Worm (Caenorhabditis elegans) whole organism, late embryonic: ENCODE results near the gene apn-1.
A peak's percentile ranks its signal among the peaks of the same experiment; 100 is the strongest.

ENCODE experiments used
- C08G9.2 ChIP-seq: sonication (generic microtip); optimal IDR thresholded peaks from 2 replicates; lab custom pipeline; 2016; ENCODE audit warnings: mild to moderate bottlenecking, missing genetic modification characterization, moderate library complexity, missing compliant biosample characterization
- C38D4.7 ChIP-seq: fragments of 200-800 bp; sonication (Bioruptor generic); optimal IDR thresholded peaks from 2 replicates; lab custom pipeline; 2018; ENCODE audit warnings: mild to moderate bottlenecking, missing genetic modification characterization, moderate library complexity, missing compliant biosample characterization
- K02D7.2 ChIP-seq: sonication (generic microtip); optimal IDR thresholded peaks from 2 replicates; lab custom pipeline; 2017; ENCODE audit warnings: mild to moderate bottlenecking, missing genetic modification characterization, missing compliant biosample characterization
- T23F11.4 ChIP-seq: fragments of 200-800 bp; sonication (Bioruptor generic); optimal IDR thresholded peaks from 2 replicates; lab custom pipeline; 2018; ENCODE audit warnings: mild to moderate bottlenecking, missing genetic modification characterization, missing compliant biosample characterization
- Y22D7AL.16 ChIP-seq: sonication (generic microtip); optimal IDR thresholded peaks from 2 replicates; lab custom pipeline; 2016; ENCODE audit warnings: missing genetic modification characterization, missing compliant biosample characterization
- ahr-1 ChIP-seq: sonication (generic microtip); optimal IDR thresholded peaks from 2 replicates; lab custom pipeline; 2016; ENCODE audit warnings: missing genetic modification characterization, missing compliant biosample characterization
- ama-1 ChIP-seq: fragments of 150-350 bp; optimal IDR thresholded peaks from 2 replicates; lab custom pipeline; 2014
- ceh-14 ChIP-seq: sonication (generic microtip); optimal IDR thresholded peaks from 2 replicates; lab custom pipeline; 2016; ENCODE audit warnings: missing genotype, missing genetic modification characterization, missing compliant biosample characterization
- ceh-18 ChIP-seq: sonication (generic microtip); optimal IDR thresholded peaks from 2 replicates; lab custom pipeline; 2016; ENCODE audit warnings: missing genetic modification characterization, missing compliant biosample characterization
- ceh-19 ChIP-seq: fragments of 200-800 bp; sonication (Bioruptor generic); optimal IDR thresholded peaks from 2 replicates; lab custom pipeline; 2018; ENCODE audit warnings: mild to moderate bottlenecking, missing genetic modification characterization, missing compliant biosample characterization
- ceh-2 ChIP-seq: sonication (generic microtip); optimal IDR thresholded peaks from 2 replicates; lab custom pipeline; 2016; ENCODE audit warnings: missing genotype, missing genetic modification characterization, missing compliant biosample characterization
- ceh-24 ChIP-seq: sonication (generic microtip); optimal IDR thresholded peaks from 2 replicates; lab custom pipeline; 2016; ENCODE audit warnings: mild to moderate bottlenecking, missing genetic modification characterization, missing compliant biosample characterization
- ceh-30 ChIP-seq: fragments of 150-350 bp; optimal IDR thresholded peaks from 2 replicates; lab custom pipeline; 2014; ENCODE audit warnings: missing biosample characterization, missing genetic modification characterization
- ceh-34 ChIP-seq: sonication (generic microtip); optimal IDR thresholded peaks from 2 replicates; lab custom pipeline; 2016; ENCODE audit warnings: mild to moderate bottlenecking, missing genetic modification characterization, missing compliant biosample characterization
- ceh-45 ChIP-seq: fragments of 200-800 bp; sonication (Bioruptor generic); IDR thresholded peaks from 2 replicates; pipeline ENCODE4 v1.3.6; 2022; ENCODE audit warnings: missing genetic modification reagents, missing genetic modification characterization, missing compliant biosample characterization
- ceh-48 ChIP-seq: sonication (generic microtip); optimal IDR thresholded peaks from 2 replicates; lab custom pipeline; 2016; ENCODE audit warnings: missing genetic modification characterization, inconsistent platforms, missing compliant biosample characterization
- ceh-6 ChIP-seq: fragments of 200-800 bp; sonication (Bioruptor generic); optimal IDR thresholded peaks from 2 replicates; lab custom pipeline; 2018; ENCODE audit warnings: mild to moderate bottlenecking, missing genetic modification characterization, missing compliant biosample characterization
- ceh-9 ChIP-seq: sonication (generic microtip); optimal IDR thresholded peaks from 2 replicates; lab custom pipeline; 2016; ENCODE audit warnings: mild to moderate bottlenecking, missing genetic modification characterization, inconsistent platforms, missing compliant biosample characterization
- che-1 ChIP-seq: sonication (generic microtip); optimal IDR thresholded peaks from 2 replicates; lab custom pipeline; 2016; ENCODE audit warnings: mild to moderate bottlenecking, missing genetic modification characterization, missing compliant biosample characterization
- dmd-4 ChIP-seq: sonication (generic microtip); optimal IDR thresholded peaks from 2 replicates; lab custom pipeline; 2016; ENCODE audit warnings: borderline replicate concordance, missing genetic modification characterization, missing compliant biosample characterization
- dve-1 ChIP-seq: sonication (generic microtip); optimal IDR thresholded peaks from 2 replicates; lab custom pipeline; 2017; ENCODE audit warnings: antibody characterized with exemption, mild to moderate bottlenecking, missing genetic modification characterization, missing compliant biosample characterization
- elt-2 ChIP-seq: sonication (generic microtip); optimal IDR thresholded peaks from 2 replicates; lab custom pipeline; 2016; ENCODE audit warnings: missing genetic modification reagents, missing genetic modification characterization, missing compliant biosample characterization
- eyg-1 ChIP-seq: sonication (generic microtip); optimal IDR thresholded peaks from 2 replicates; lab custom pipeline; 2016; ENCODE audit warnings: missing genotype, missing genetic modification characterization, missing compliant biosample characterization
- fkh-10 ChIP-seq: fragments of 150-350 bp; optimal IDR thresholded peaks from 2 replicates; lab custom pipeline; 2014; ENCODE audit warnings: missing biosample characterization, missing genetic modification reagents, missing genetic modification characterization
- fkh-6 ChIP-seq: sonication (generic microtip); optimal IDR thresholded peaks from 2 replicates; lab custom pipeline; 2016; ENCODE audit warnings: missing genetic modification characterization, missing compliant biosample characterization
- hlh-15 ChIP-seq: sonication (generic microtip); optimal IDR thresholded peaks from 2 replicates; lab custom pipeline; 2016; ENCODE audit warnings: missing genetic modification characterization, missing compliant biosample characterization
- hlh-30 ChIP-seq: sonication (generic microtip); optimal IDR thresholded peaks from 2 replicates; lab custom pipeline; 2017; ENCODE audit warnings: antibody characterized with exemption, missing genetic modification characterization, missing compliant biosample characterization; ENCODE audit not compliant: insufficient read depth
- hlh-6 ChIP-seq: sonication (generic microtip); optimal IDR thresholded peaks from 2 replicates; lab custom pipeline; 2016; ENCODE audit warnings: missing genotype, missing genetic modification characterization, missing compliant biosample characterization
- hlh-8 ChIP-seq: sonication (generic microtip); optimal IDR thresholded peaks from 2 replicates; lab custom pipeline; 2016; ENCODE audit warnings: missing genotype, missing genetic modification characterization, missing compliant biosample characterization
- lim-6 ChIP-seq: sonication (generic microtip); optimal IDR thresholded peaks from 2 replicates; lab custom pipeline; 2016; ENCODE audit warnings: missing genetic modification characterization, missing compliant biosample characterization
- lin-11 ChIP-seq: fragments of 200-800 bp; sonication (Bioruptor generic); optimal IDR thresholded peaks from 2 replicates; lab custom pipeline; 2018; ENCODE audit warnings: mild to moderate bottlenecking, missing genetic modification characterization, missing compliant biosample characterization
- mec-3 ChIP-seq: sonication (generic microtip); optimal IDR thresholded peaks from 2 replicates; lab custom pipeline; 2016; ENCODE audit warnings: borderline replicate concordance, missing genetic modification characterization, missing compliant biosample characterization
- nhr-11 ChIP-seq: fragments of 150-350 bp; optimal IDR thresholded peaks from 2 replicates; lab custom pipeline; 2014; ENCODE audit warnings: missing biosample characterization, missing genetic modification characterization
- nhr-232 ChIP-seq: sonication (generic microtip); optimal IDR thresholded peaks from 2 replicates; lab custom pipeline; 2016; ENCODE audit warnings: missing genetic modification characterization, missing compliant biosample characterization
- npax-4 ChIP-seq: sonication (generic microtip); optimal IDR thresholded peaks from 2 replicates; lab custom pipeline; 2016; ENCODE audit warnings: missing genetic modification characterization, missing compliant biosample characterization
- odd-2 ChIP-seq: sonication (generic microtip); optimal IDR thresholded peaks from 2 replicates; lab custom pipeline; 2017; ENCODE audit warnings: antibody characterized with exemption, mild to moderate bottlenecking, missing genetic modification characterization, missing compliant biosample characterization
- pat-9 ChIP-seq: fragments of 200-800 bp; sonication (Bioruptor generic); optimal IDR thresholded peaks from 2 replicates; lab custom pipeline; 2018; ENCODE audit warnings: mild to moderate bottlenecking, missing genetic modification characterization, moderate library complexity, missing compliant biosample characterization
- ref-2 ChIP-seq: sonication (generic microtip); optimal IDR thresholded peaks from 2 replicates; lab custom pipeline; 2016; ENCODE audit warnings: missing genetic modification characterization, missing compliant biosample characterization
- sdc-2 ChIP-seq: sonication (generic microtip); optimal IDR thresholded peaks from 2 replicates; lab custom pipeline; 2016; ENCODE audit warnings: missing genotype, missing genetic modification characterization, missing compliant biosample characterization
- sox-2 ChIP-seq: fragments of 200-800 bp; sonication (Bioruptor generic); IDR thresholded peaks from 2 replicates; pipeline ENCODE4 v1.3.6; 2022; ENCODE audit warnings: missing genetic modification reagents, missing genetic modification characterization, missing compliant biosample characterization
- sox-4 ChIP-seq: sonication (generic microtip); optimal IDR thresholded peaks from 2 replicates; lab custom pipeline; 2017; ENCODE audit warnings: mild to moderate bottlenecking, missing genetic modification characterization, inconsistent platforms, missing compliant biosample characterization
- syd-9 ChIP-seq: sonication (generic microtip); optimal IDR thresholded peaks from 2 replicates; lab custom pipeline; 2016; ENCODE audit warnings: mild to moderate bottlenecking, missing genetic modification characterization, moderate library complexity, missing compliant biosample characterization
- tbx-2 ChIP-seq: sonication (generic microtip); optimal IDR thresholded peaks from 2 replicates; lab custom pipeline; 2016; ENCODE audit warnings: missing genetic modification characterization, missing compliant biosample characterization
- unc-42 ChIP-seq: sonication (generic microtip); optimal IDR thresholded peaks from 2 replicates; lab custom pipeline; 2016; ENCODE audit warnings: missing genotype, missing genetic modification characterization, missing compliant biosample characterization
- unc-55 ChIP-seq: sonication (generic microtip); optimal IDR thresholded peaks from 2 replicates; lab custom pipeline; 2017; ENCODE audit warnings: missing biosample characterization, missing genetic modification reagents, missing genetic modification characterization
- zip-5 ChIP-seq: sonication (generic microtip); optimal IDR thresholded peaks from 2 replicates; lab custom pipeline; 2016; ENCODE audit warnings: missing genetic modification characterization, missing compliant biosample characterization

The apn-1 gene

DNA sequence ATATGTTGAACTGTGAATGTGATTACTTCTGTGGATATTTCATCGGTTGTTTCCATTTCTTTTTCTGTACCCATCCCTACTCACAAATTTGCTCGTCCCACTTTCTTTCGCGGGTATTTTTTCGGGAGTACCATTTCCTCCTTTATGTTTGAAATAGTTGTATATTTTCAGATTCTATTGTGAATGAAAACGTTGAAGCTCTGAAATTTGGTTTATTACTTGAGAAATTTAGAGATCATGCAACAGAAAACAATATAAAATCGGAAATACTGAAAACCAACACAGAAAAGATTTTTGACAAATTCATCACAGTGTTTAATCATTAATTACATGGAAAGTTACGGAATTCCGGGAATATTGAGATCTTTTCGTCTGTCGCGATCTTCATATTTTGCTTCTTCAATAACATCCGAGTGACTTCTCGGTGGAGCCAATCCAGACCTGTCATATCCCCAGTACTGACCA is 26.8 kb upstream of the apn-1 start:
- TF ChIP-seq fkh-6 (tag; lab: Kevin White, UChicago) (no peak), ceh-14 (tag; lab: Kevin White, UChicago) (no peak), ceh-18 (tag; lab: Kevin White, UChicago) (no peak), che-1 (tag; lab: Kevin White, UChicago) (no peak), ceh-19 (GFP tag; lab: Kevin White, UChicago) (no peak), ceh-9 (tag; lab: Kevin White, UChicago) (no peak), unc-55 (no peak), ceh-24 (no peak)

DNA sequence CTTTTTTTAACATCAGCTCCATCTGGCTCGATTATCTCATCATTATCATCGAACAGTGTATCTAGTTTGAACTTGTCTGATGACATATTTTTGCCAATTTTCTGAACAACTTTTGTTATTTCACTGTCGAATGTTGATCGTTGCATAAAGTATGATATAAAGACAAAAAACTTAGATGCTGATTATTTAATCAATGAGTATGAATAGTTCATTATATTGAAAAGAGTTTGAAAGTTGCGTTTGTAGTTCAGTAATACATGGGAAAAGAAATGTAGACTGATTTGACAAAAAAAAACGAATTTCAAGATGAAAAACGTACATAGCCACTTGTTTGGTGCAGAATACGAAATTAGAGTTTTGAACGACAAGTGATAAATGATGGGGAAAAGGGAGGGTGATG is 24.9 kb upstream of the apn-1 start, which contains the start of gene hda-2:
hda-2 (minus strand) TSS at position 101 of the 400 bp plus-strand sequence.
- TF ChIP-seq ama-1 (no peak), hlh-8 (tag; lab: Kevin White, UChicago) (no peak), sox-2 (no peak)

DNA sequence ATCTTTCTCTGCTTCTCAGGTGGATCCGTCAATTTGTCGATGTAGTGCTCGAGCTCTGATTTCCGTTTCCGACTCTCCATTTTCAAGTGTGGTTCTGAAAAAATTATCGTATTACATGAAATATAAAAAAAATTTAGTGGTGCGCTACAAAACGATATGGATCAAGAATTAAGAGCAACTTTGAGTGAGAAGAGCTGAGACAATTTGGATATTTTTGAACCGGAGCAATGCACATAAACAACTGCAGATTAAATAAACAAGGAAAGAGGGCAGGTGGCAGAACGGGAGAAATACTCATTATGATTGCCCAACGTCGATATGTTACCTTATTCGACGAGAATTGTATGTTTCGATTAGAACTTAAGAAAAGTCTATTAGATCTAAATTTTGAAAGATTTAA is 19.7 kb upstream of the apn-1 start, which contains the start of gene swsn-7:
swsn-7 (minus strand) TSS at position 101 of the 400 bp plus-strand sequence.
- TF ChIP-seq ceh-30 (tag; lab: Kevin White, UChicago) (no peak), dmd-4 (tag; lab: Kevin White, UChicago) (no peak), sox-4 (tag; lab: Kevin White, UChicago) (no peak), pat-9 (tag; lab: Kevin White, UChicago) (no peak), sdc-2 (tag; lab: Kevin White, UChicago) (no peak)

DNA sequence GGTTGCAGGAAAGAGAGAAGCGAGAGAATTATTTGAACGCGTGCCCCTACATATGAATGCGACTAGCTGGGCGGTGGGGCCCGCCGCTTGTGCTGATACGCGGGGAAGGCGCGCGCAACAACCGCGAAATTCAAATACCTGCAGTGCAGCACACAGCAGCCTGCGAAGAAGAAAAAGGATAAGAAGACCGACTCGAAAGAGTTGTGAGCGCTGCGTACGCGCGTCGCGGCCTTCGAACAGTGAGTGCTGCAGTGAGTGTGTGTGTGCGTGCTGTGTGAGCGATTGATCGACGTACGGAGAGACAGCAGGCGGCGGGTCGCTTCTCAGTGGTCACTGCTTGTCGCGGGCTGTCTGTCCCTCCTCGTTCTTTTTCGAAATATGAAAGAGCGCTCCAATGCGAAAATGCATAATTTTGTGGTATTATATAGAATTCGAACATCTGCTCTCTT is 19.1 kb upstream of the apn-1 start:
- TF ChIP-seq T23F11.4 (GFP tag; lab: Kevin White, UChicago) (peak; percentile 71), ceh-30 (tag; lab: Kevin White, UChicago) (no peak), elt-2 (tag; lab: Kevin White, UChicago) (peak; percentile 62), npax-4 (tag; lab: Kevin White, UChicago) (peak; percentile 14), fkh-10 (GFP tag; lab: Kevin White, UChicago) (no peak), ceh-24 (no peak), hlh-15 (tag; lab: Kevin White, UChicago) (no peak), che-1 (tag; lab: Kevin White, UChicago) (peak; percentile 52), K02D7.2 (tag; lab: Kevin White, UChicago) (no peak), eyg-1 (tag; lab: Kevin White, UChicago) (peak; percentile 39), Y22D7AL.16 (tag; lab: Kevin White, UChicago) (peak; percentile 34), zip-5 (tag; lab: Kevin White, UChicago) (no peak), ceh-6 (GFP tag; lab: Kevin White, UChicago) (peak; percentile 51), ceh-34 (peak; percentile 94), ceh-2 (tag; lab: Kevin White, UChicago) (peak; percentile 44), hlh-6 (tag; lab: Kevin White, UChicago) (peak; percentile 74), sdc-2 (tag; lab: Kevin White, UChicago) (peak; percentile 54), ceh-45 (GFP tag; lab: Robert Waterston, UW) (0 out of 2 replicates have a peak, but pooled peaks have one; percentile 23), dve-1 (tag; lab: Kevin White, UChicago) (peak; percentile 81), hlh-30 (tag; lab: Kevin White, UChicago) (peak; percentile 33), ceh-14 (tag; lab: Kevin White, UChicago) (no peak), nhr-11 (tag; lab: Kevin White, UChicago) (no peak), syd-9 (peak; percentile 67), lim-6 (peak; percentile 45), lin-11 (no peak), C08G9.2 (peak; percentile 60), ceh-48 (tag; lab: Kevin White, UChicago) (peak; percentile 61), fkh-6 (tag; lab: Kevin White, UChicago) (peak; percentile 52), tbx-2 (tag; lab: Kevin White, UChicago) (peak; percentile 93), C38D4.7 (peak; percentile 6), unc-42 (tag; lab: Kevin White, UChicago) (peak; percentile 79), mec-3 (tag; lab: Kevin White, UChicago) (no peak), odd-2 (tag; lab: Kevin White, UChicago) (no peak), nhr-232 (tag; lab: Kevin White, UChicago) (no peak), ama-1 (no peak), ref-2 (tag; lab: Kevin White, UChicago) (peak; percentile 93), ahr-1 (tag; lab: Kevin White, UChicago) (no peak)
